Worm (Caenorhabditis elegans): Measurements from ENCODE around the gene nhr-22.

ce11 chrII:6407279-6407678, 42.3 kb downstream of the nhr-22 start, which contains the start of gene spp-11:
- no peak for TF ChIP-seq fkh-10 (GFP tag; optimal IDR thresholded peaks at IDR 0.05)
- TF ChIP-seq fkh-6 (tag; optimal IDR thresholded peaks at IDR 0.05): no peak
- TF ChIP-seq pqm-1 (tag; optimal IDR thresholded peaks at IDR 0.05): no peak
- no peak for TF ChIP-seq pros-1 (tag; optimal IDR thresholded peaks at IDR 0.05)
- TF ChIP-seq ets-4 (tag; optimal IDR thresholded peaks at IDR 0.05): no peak
- TF ChIP-seq unc-55 (GFP tag; optimal IDR thresholded peaks at IDR 0.05): no peak

All from whole organism, late embryonic.